Fruit fly (Drosophila melanogaster) whole organism, embryonic: ENCODE results near the gene RpL4.
A peak's percentile ranks its signal among the peaks of the same experiment; 100 is the strongest.

Experiments
- Atf3 ChIP-seq: fragments of 200-800 bp; sonication (Bioruptor generic); optimal IDR thresholded peaks from 3 replicates; lab custom pipeline; 2016; ENCODE audit warnings: missing biosample characterization, missing genetic modification characterization
- CG10321 ChIP-seq: fragments of 200-800 bp; sonication (Bioruptor generic); IDR thresholded peaks from 2 replicates; pipeline ENCODE4 v1.3.6; 2022; ENCODE audit warnings: missing biosample characterization, missing genetic modification characterization
- CG10654 ChIP-seq: fragments of 200-800 bp; sonication (Bioruptor generic); optimal IDR thresholded peaks from 2 replicates; lab custom pipeline; 2016; ENCODE audit warnings: missing biosample characterization, missing genetic modification characterization
- CG11085 ChIP-seq: fragments of 200-800 bp; sonication (Bioruptor generic); IDR thresholded peaks from 2 replicates; pipeline ENCODE4 v1.3.6; 2022; ENCODE audit warnings: missing biosample characterization, missing genetic modification characterization
- CG11504 ChIP-seq: fragments of 200-800 bp; sonication (Bioruptor generic); optimal IDR thresholded peaks from 3 replicates; lab custom pipeline; 2019; ENCODE audit warnings: missing biosample characterization, mild to moderate bottlenecking, missing genetic modification characterization, moderate library complexity
- CG11560 ChIP-seq: fragments of 200-800 bp; sonication (Bioruptor generic); IDR thresholded peaks from 3 replicates; pipeline ENCODE4 v1.3.6; 2022; ENCODE audit warnings: missing biosample characterization, missing genetic modification characterization
- CG12219 ChIP-seq: fragments of 200-800 bp; sonication (Bioruptor generic); optimal IDR thresholded peaks from 3 replicates; lab custom pipeline; 2018; ENCODE audit warnings: missing biosample characterization, mild to moderate bottlenecking, missing genetic modification characterization
- CG15696 ChIP-seq: fragments of 200-800 bp; sonication (Bioruptor generic); optimal IDR thresholded peaks from 2 replicates; lab custom pipeline; 2019; ENCODE audit warnings: missing biosample characterization, mild to moderate bottlenecking, missing genetic modification characterization, moderate library complexity
- CG16815 ChIP-seq: fragments of 200-800 bp; sonication (Bioruptor generic); optimal IDR thresholded peaks from 3 replicates; lab custom pipeline; 2017; ENCODE audit warnings: missing biosample characterization, mild to moderate bottlenecking, missing genetic modification characterization
- CG16863 ChIP-seq: fragments of 200-800 bp; sonication (Bioruptor generic); optimal IDR thresholded peaks from 3 replicates; lab custom pipeline; 2016; ENCODE audit warnings: missing biosample characterization, missing genetic modification characterization
- CG17802 ChIP-seq: fragments of 200-800 bp; sonication (Bioruptor generic); optimal IDR thresholded peaks from 2 replicates; lab custom pipeline; 2018; ENCODE audit warnings: missing biosample characterization, mild to moderate bottlenecking, missing genetic modification characterization, moderate library complexity
- CG2678 ChIP-seq: fragments of 200-800 bp; sonication (Bioruptor generic); optimal IDR thresholded peaks from 3 replicates; lab custom pipeline; 2019; ENCODE audit warnings: missing biosample characterization, mild to moderate bottlenecking, missing genetic modification characterization, moderate library complexity
- CG3281 ChIP-seq: fragments of 200-800 bp; sonication (Bioruptor generic); optimal IDR thresholded peaks from 3 replicates; lab custom pipeline; 2017; ENCODE audit warnings: missing biosample characterization, mild to moderate bottlenecking, missing genetic modification characterization
- CG43689 ChIP-seq: fragments of 200-800 bp; sonication (Bioruptor generic); IDR thresholded peaks from 2 replicates; pipeline ENCODE4 v1.3.6; 2022; ENCODE audit warnings: missing biosample characterization, missing genetic modification characterization
- CG4617 ChIP-seq: fragments of 200-800 bp; sonication (Bioruptor generic); optimal IDR thresholded peaks from 3 replicates; lab custom pipeline; 2016; ENCODE audit warnings: missing biosample characterization, missing genetic modification characterization, borderline replicate concordance
- CG4707 ChIP-seq: fragments of 200-800 bp; sonication (Bioruptor generic); optimal IDR thresholded peaks from 2 replicates; lab custom pipeline; 2018; ENCODE audit warnings: missing biosample characterization, mild to moderate bottlenecking, missing genetic modification characterization, moderate library complexity
- CG6854 ChIP-seq: fragments of 200-800 bp; sonication (Bioruptor generic); optimal IDR thresholded peaks from 3 replicates; lab custom pipeline; 2017; ENCODE audit warnings: missing biosample characterization, mild to moderate bottlenecking, missing genetic modification characterization
- CG7786 ChIP-seq: fragments of 200-800 bp; sonication (Bioruptor generic); optimal IDR thresholded peaks from 2 replicates; lab custom pipeline; 2016; ENCODE audit warnings: missing biosample characterization, missing genetic modification characterization
- CG8765 ChIP-seq: fragments of 200-800 bp; sonication (Bioruptor generic); IDR thresholded peaks from 2 replicates; pipeline ENCODE4 v1.3.6; 2022; ENCODE audit warnings: missing biosample characterization, missing genetic modification characterization
- CG9215 ChIP-seq: fragments of 200-800 bp; sonication (Bioruptor generic); IDR thresholded peaks from 2 replicates; pipeline ENCODE4 v1.3.6; 2022; ENCODE audit warnings: missing biosample characterization, missing genetic modification characterization
- CG9437 ChIP-seq: fragments of 200-800 bp; sonication (Bioruptor generic); optimal IDR thresholded peaks from 2 replicates; lab custom pipeline; 2018; ENCODE audit warnings: missing biosample characterization, mild to moderate bottlenecking, missing genetic modification characterization
- CTCF ChIP-seq: fragments of 200-800 bp; sonication (Bioruptor generic); optimal IDR thresholded peaks from 2 replicates; lab custom pipeline; 2017; ENCODE audit warnings: missing biosample characterization, mild to moderate bottlenecking, missing genetic modification characterization, moderate library complexity
- Chrac-16 ChIP-seq: fragments of 200-800 bp; sonication (Bioruptor generic); optimal IDR thresholded peaks from 3 replicates; lab custom pipeline; 2016; ENCODE audit warnings: missing biosample characterization, missing genetic modification characterization
- Doc3 ChIP-seq: fragments of 200-800 bp; sonication (Bioruptor generic); IDR thresholded peaks from 3 replicates; pipeline ENCODE4 v1.3.6; 2022; ENCODE audit warnings: missing biosample characterization, missing genetic modification characterization; ENCODE audit not compliant: partially characterized antibody
- Eip74EF ChIP-seq, 2 experiments: fragments of 200-800 bp in 1 of 2; fragments of >200 bp in 1 of 2; sonication (Bioruptor generic) in 1 of 2; optimal IDR thresholded peaks; 2 replicates each; lab custom pipeline; 2017 to 2019; ENCODE audit warnings: missing biosample characterization in 2 of 2, missing genetic modification characterization in 2 of 2, mild to moderate bottlenecking in 1 of 2, moderate library complexity in 1 of 2
- HLHmδ ChIP-seq: fragments of 200-800 bp; sonication (Bioruptor generic); optimal IDR thresholded peaks from 2 replicates; lab custom pipeline; 2018; ENCODE audit warnings: missing biosample characterization, mild to moderate bottlenecking, missing genetic modification characterization, moderate library complexity
- Lhr ChIP-seq: fragments of 200-800 bp; sonication (Bioruptor generic); optimal IDR thresholded peaks from 3 replicates; lab custom pipeline; 2017; ENCODE audit warnings: mild to moderate bottlenecking, missing biosample characterization, missing genetic modification reagents, missing genetic modification characterization
- MESR4 ChIP-seq: fragments of 200-800 bp; sonication (Bioruptor generic); optimal IDR thresholded peaks from 2 replicates; lab custom pipeline; 2018; ENCODE audit warnings: missing biosample characterization, mild to moderate bottlenecking, missing genetic modification characterization, moderate library complexity
- Mad ChIP-seq: fragments of 200-800 bp; sonication (Bioruptor generic); optimal IDR thresholded peaks from 2 replicates; lab custom pipeline; 2016; ENCODE audit warnings: missing biosample characterization, missing genetic modification characterization
- Meics ChIP-seq: fragments of 200-800 bp; sonication (Bioruptor generic); optimal IDR thresholded peaks from 2 replicates; lab custom pipeline; 2017; ENCODE audit warnings: missing biosample characterization, mild to moderate bottlenecking, missing genetic modification characterization
- Taf1 ChIP-seq: fragments of 200-800 bp; sonication (Bioruptor generic); IDR thresholded peaks from 2 replicates; pipeline ENCODE4 v1.3.6; 2022; ENCODE audit warnings: missing biosample characterization, missing genetic modification characterization
- Trl ChIP-seq, 3 experiments: fragments of >200 bp in 2 of 3; fragments of 200-800 bp in 1 of 3; sonication (Bioruptor generic) in 1 of 3; optimal IDR thresholded peaks; 2 replicates in 1 of 3; 3 replicates in 2 of 3; lab custom pipeline; 2016 to 2017; ENCODE audit warnings: missing biosample characterization in 1 of 3, missing genetic modification characterization in 1 of 3
- Usf ChIP-seq: fragments of 200-800 bp; sonication (Bioruptor generic); optimal IDR thresholded peaks from 2 replicates; lab custom pipeline; 2017; ENCODE audit warnings: missing genotype, missing biosample characterization, missing genetic modification characterization
- bbx ChIP-seq: fragments of 200-800 bp; sonication (Bioruptor generic); IDR thresholded peaks from 2 replicates; pipeline ENCODE4 v1.3.6; 2022; ENCODE audit warnings: missing biosample characterization, missing genetic modification characterization; ENCODE audit not compliant: partially characterized antibody
- br ChIP-seq: fragments of >200 bp; optimal IDR thresholded peaks from 2 replicates; lab custom pipeline; 2017
- exex ChIP-seq: fragments of 200-800 bp; sonication (Bioruptor generic); optimal IDR thresholded peaks from 4 replicates; lab custom pipeline; 2018; ENCODE audit warnings: missing biosample characterization, mild to moderate bottlenecking, missing genetic modification characterization, moderate library complexity
- eyg ChIP-seq: fragments of 200-800 bp; sonication (Bioruptor generic); optimal IDR thresholded peaks from 3 replicates; lab custom pipeline; 2016; ENCODE audit warnings: missing biosample characterization, missing genetic modification characterization
- fd102C ChIP-seq: fragments of 200-800 bp; sonication (Bioruptor generic); optimal IDR thresholded peaks from 2 replicates; lab custom pipeline; 2018; ENCODE audit warnings: missing biosample characterization, mild to moderate bottlenecking, missing genetic modification characterization, moderate library complexity
- hb ChIP-seq: fragments of 200-800 bp; sonication (Bioruptor generic); IDR thresholded peaks from 3 replicates; pipeline ENCODE4 v1.3.6; 2022; ENCODE audit warnings: missing biosample characterization, missing genetic modification characterization; ENCODE audit not compliant: partially characterized antibody
- inv ChIP-seq: fragments of 200-800 bp; sonication (Bioruptor generic); IDR thresholded peaks from 2 replicates; pipeline ENCODE4 v1.3.6; 2022; ENCODE audit warnings: missing biosample characterization, missing genetic modification characterization; ENCODE audit not compliant: partially characterized antibody
- knrl ChIP-seq: fragments of 200-800 bp; sonication (Bioruptor generic); IDR thresholded peaks from 3 replicates; pipeline ENCODE4 v1.3.6; 2022; ENCODE audit warnings: missing biosample characterization, missing genetic modification characterization; ENCODE audit not compliant: partially characterized antibody
- lmd ChIP-seq: fragments of 200-800 bp; sonication (Bioruptor generic); IDR thresholded peaks from 2 replicates; pipeline ENCODE4 v1.3.6; 2022; ENCODE audit warnings: missing biosample characterization, missing genetic modification characterization
- pfk ChIP-seq: fragments of 200-800 bp; sonication (Bioruptor generic); optimal IDR thresholded peaks from 2 replicates; lab custom pipeline; 2018; ENCODE audit warnings: missing biosample characterization, mild to moderate bottlenecking, missing genetic modification characterization, moderate library complexity
- pho ChIP-seq: fragments of 200-800 bp; sonication (Bioruptor generic); optimal IDR thresholded peaks from 2 replicates; lab custom pipeline; 2016; ENCODE audit warnings: missing biosample characterization, missing genetic modification characterization
- phol ChIP-seq: fragments of 200-800 bp; sonication (Bioruptor generic); optimal IDR thresholded peaks from 3 replicates; lab custom pipeline; 2018; ENCODE audit warnings: missing biosample characterization, mild to moderate bottlenecking, missing genetic modification characterization, moderate library complexity
- row ChIP-seq: fragments of 200-800 bp; sonication (Bioruptor generic); IDR thresholded peaks from 3 replicates; pipeline ENCODE4 v1.3.6; 2022; ENCODE audit warnings: missing biosample characterization, missing genetic modification characterization
- tna ChIP-seq: fragments of 200-800 bp; sonication (Bioruptor generic); IDR thresholded peaks from 2 replicates; pipeline ENCODE4 v1.3.6; 2022; ENCODE audit warnings: missing biosample characterization, missing genetic modification characterization; ENCODE audit not compliant: partially characterized antibody
- trh ChIP-seq: fragments of 200-800 bp; sonication (Bioruptor generic); optimal IDR thresholded peaks from 2 replicates; lab custom pipeline; 2016; ENCODE audit warnings: missing biosample characterization, missing genetic modification characterization

Gene RpL4

DNA sequence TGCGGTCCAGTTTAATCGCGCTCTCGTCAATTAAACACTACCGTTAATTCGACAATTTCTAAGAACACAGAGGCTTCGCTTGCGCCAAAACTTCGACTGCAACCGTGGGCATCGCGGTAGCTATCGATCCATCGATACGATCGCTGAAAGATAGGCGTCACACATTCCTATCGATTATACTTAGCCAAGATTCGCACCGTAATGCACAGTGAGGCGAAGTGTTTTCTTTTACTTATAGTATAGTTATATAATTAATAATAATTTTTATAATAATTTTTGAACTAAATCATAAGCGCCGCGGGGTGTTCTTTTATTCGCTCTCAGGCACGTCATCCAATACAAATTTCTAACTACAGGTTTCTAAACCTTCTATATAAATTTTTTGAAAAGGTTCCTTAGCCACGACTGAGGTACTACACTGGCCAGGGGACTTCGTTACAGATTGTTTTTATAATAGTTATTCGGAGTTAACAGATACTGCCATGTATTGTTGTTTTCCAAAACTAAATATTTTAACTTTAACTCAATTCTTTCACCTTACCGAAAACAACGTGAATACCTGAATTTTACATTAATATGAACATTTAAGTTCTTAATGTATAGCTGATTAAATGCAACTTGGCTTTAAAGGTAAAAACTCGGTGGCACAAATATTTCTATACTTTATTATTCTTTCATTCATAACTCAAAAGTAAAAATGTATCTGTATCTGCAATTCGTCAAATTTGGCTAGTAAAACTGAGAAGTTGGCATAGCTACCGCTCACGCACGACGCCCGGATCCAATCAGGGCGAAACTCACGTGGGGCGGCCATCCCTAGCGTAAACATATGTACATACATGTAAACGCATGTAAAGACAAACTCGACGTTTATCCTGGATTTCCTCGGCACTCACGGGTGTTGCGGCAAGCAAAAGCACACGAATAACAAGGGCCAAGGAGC is 15.4 kb downstream of the RpL4 start, which contains the start of the genes NSD and BOD1:
Gene NSD (minus strand): TSS at position 102 of the 943 bp plus-strand sequence.
Gene BOD1 (plus strand): TSS at position 494 of the 943 bp plus-strand sequence.
- TF ChIP-seq inv (GFP tag; lab: Robert Waterston, UW) (peak; percentile 96), Trl (optimal IDR thresholded peaks at IDR 0.05; lab: Kevin White, UChicago) (no peak), Trl (GFP tag; optimal IDR thresholded peaks at IDR 0.05; lab: Kevin White, UChicago) (no peak), pfk (GFP tag; lab: Kevin White, UChicago) (no peak), CG16863 (GFP tag; lab: Kevin White, UChicago) (no peak), lmd (GFP tag; lab: Robert Waterston, UW) (peak; percentile 64), CG11085 (GFP tag; lab: Robert Waterston, UW) (peak; percentile 82), CG11560 (tag; lab: Robert Waterston, UW) (peak; percentile 62), Mad (no peak), HLHmδ (no peak), CG6854 (GFP tag; lab: Kevin White, UChicago) (no peak), row (GFP tag; lab: Robert Waterston, UW) (peak; percentile 92), fd102C (no peak), CG9437 (GFP tag; lab: Kevin White, UChicago) (peak; percentile 54), br (lab: Kevin White, UChicago) (no peak), CG10654 (GFP tag; lab: Kevin White, UChicago) (peak; percentile 48), Meics (GFP tag; lab: Kevin White, UChicago) (peak; percentile 53), knrl (GFP tag; lab: Robert Waterston, UW) (peak; percentile 93), Lhr (no peak), CG10321 (GFP tag; lab: Robert Waterston, UW) (no peak), CG7786 (no peak), CG4617 (peak; percentile 77), CG11504 (tag; lab: Kevin White, UChicago) (no peak), Taf1 (GFP tag; lab: Robert Waterston, UW) (peak; percentile 49; the same call in 1 of the 2 replicates), CG8765 (GFP tag; lab: Robert Waterston, UW) (peak; percentile 53; the same call in 1 of the 2 replicates), eyg (GFP tag; lab: Kevin White, UChicago) (no peak), CG15696 (tag; lab: Kevin White, UChicago) (peak; percentile 55), CG3281 (GFP tag; lab: Kevin White, UChicago) (peak; percentile 17), CG9215 (GFP tag; lab: Robert Waterston, UW) (peak; percentile 63), tna (peak; percentile 92), CG17802 (tag; lab: Kevin White, UChicago) (no peak), Atf3 (GFP tag; lab: Kevin White, UChicago) (no peak), Usf (GFP tag; lab: Kevin White, UChicago) (peak; percentile 41), CTCF (GFP tag; lab: Kevin White, UChicago) (no peak), CG2678 (tag; lab: Kevin White, UChicago) (peak; percentile 55), pho (GFP tag; lab: Kevin White, UChicago) (no peak), exex (tag; lab: Kevin White, UChicago) (no peak), CG4707 (GFP tag; lab: Kevin White, UChicago) (no peak), trh (GFP tag; lab: Kevin White, UChicago) (no peak), phol (tag; lab: Kevin White, UChicago) (peak; percentile 63), Eip74EF (GFP tag; optimal IDR thresholded peaks at IDR 0.05; lab: Kevin White, UChicago) (no peak), bbx (GFP tag; lab: Robert Waterston, UW) (peak; percentile 98), CG43689 (GFP tag; lab: Robert Waterston, UW) (no peak), Doc3 (GFP tag; lab: Robert Waterston, UW) (peak; percentile 67), MESR4 (GFP tag; lab: Kevin White, UChicago) (peak; percentile 72), hb (GFP tag; lab: Robert Waterston, UW) (peak; percentile 96), CG16815 (peak; percentile 41), CG12219 (GFP tag; lab: Kevin White, UChicago) (no peak), Chrac-16 (GFP tag; lab: Kevin White, UChicago) (peak; percentile 23)
